Worm (Caenorhabditis elegans) whole organism, L4/young adult: Measurements from ENCODE around the gene exc-14.

Source experiments
- dao-5 ChIP-seq: sonication (generic microtip); optimal IDR thresholded peaks from 2 replicates; lab custom pipeline; 2016; ENCODE audit warnings: missing genotype, missing genetic modification characterization, moderate library complexity, missing compliant biosample characterization
- him-1 ChIP-seq: sonication (generic microtip); optimal IDR thresholded peaks from 2 replicates; lab custom pipeline; 2016; ENCODE audit warnings: missing genotype, missing genetic modification reagents, missing genetic modification characterization, missing compliant biosample characterization

- TF ChIP-seq him-1 (tag; lab: Kevin White, UChicago), result no peak
- TF ChIP-seq dao-5 (tag; lab: Kevin White, UChicago), result no peak
Observed at ce11 chrV:5046103-5046502, at the start of gene exc-14.
